Fruit fly (Drosophila melanogaster): ENCODE data around the gene CG15387.

DNA sequence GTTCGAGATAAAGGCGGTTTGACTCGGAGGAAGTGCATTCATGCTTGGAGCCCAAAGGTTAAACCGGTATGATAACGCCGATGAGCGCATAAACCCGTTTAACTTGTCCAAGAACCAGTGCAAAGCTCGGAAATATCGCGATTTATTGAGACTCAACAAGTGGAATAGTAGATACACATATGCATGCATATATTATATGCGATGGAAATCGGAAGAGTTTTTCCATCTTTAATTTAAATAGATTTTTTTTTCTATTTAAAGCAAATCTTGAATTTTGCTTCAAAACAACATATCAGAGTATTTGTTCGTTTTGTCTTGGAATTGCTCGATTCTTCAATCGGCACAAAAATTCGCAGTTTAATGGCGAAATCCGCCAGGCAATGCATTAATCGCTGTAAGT, 3.7 kb downstream of the CG15387 start:
- no peak for TF ChIP-seq corto (GFP tag; optimal IDR thresholded peaks at IDR 0.05)
- no peak for TF ChIP-seq TFAM (GFP tag; optimal IDR thresholded peaks at IDR 0.05)
- no peak for TF ChIP-seq usp (GFP tag; optimal IDR thresholded peaks at IDR 0.05)
- TF ChIP-seq CG10543 (GFP tag; optimal IDR thresholded peaks at IDR 0.05) = no peak
- TF ChIP-seq CG1792 (GFP tag; optimal IDR thresholded peaks at IDR 0.05) = no peak
- TF ChIP-seq BtbVII (GFP tag; optimal IDR thresholded peaks at IDR 0.05) = no peak
- no peak for TF ChIP-seq phol (tag; optimal IDR thresholded peaks at IDR 0.05)
- no peak for TF ChIP-seq Med (GFP tag)
- no peak for TF ChIP-seq zf30C (GFP tag; optimal IDR thresholded peaks at IDR 0.05)
- no peak for TF ChIP-seq Dll (GFP tag; IDR thresholded peaks at IDR 0.05; ENCODE audit: partially characterized antibody)

Measured in whole organism, embryonic.